Fruit fly (Drosophila melanogaster): ENCODE data around the gene CG32373.

The CG32373 gene

dm6 chr3L:7624561-7624960 lies 25.8 kb upstream of the CG32373 start:
- TF ChIP-seq dsf (GFP tag; optimal IDR thresholded peaks at IDR 0.05; ENCODE audit: borderline replicate concordance), result no peak
- TF ChIP-seq sv (GFP tag; optimal IDR thresholded peaks at IDR 0.05), result no peak
- TF ChIP-seq Myc (optimal IDR thresholded peaks at IDR 0.05), result no peak
- TF ChIP-seq Dfd (GFP tag; optimal IDR thresholded peaks at IDR 0.05), result peak; percentile 91
- no peak for TF ChIP-seq Sp1 (GFP tag; optimal IDR thresholded peaks at IDR 0.05)
- TF ChIP-seq Hr83 (GFP tag; optimal IDR thresholded peaks at IDR 0.05; ENCODE audit: poor library complexity, severe bottlenecking), result no peak
- no peak for TF ChIP-seq N (GFP tag; optimal IDR thresholded peaks at IDR 0.05)

DNA sequence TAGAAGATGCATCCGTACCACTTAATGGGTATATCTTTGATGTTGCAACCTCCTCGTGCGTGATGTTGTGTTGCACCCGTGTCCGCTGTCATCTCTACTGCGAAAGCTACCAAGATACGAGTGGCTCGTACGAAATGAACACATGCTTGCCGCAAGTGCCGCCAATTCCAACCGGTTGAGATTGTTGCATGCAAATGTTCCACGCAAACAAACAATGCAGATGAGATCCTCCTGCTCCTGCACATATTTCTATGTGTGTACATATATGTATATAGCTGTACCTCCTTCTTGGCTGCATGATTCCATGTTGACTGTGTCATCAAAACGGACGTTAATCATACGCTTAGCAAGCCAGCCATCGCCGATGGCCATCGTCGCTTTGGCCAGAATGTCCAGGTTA lies 20.3 kb upstream of the CG32373 start:
- no peak for TF ChIP-seq usp (GFP tag; optimal IDR thresholded peaks at IDR 0.05)
- TF ChIP-seq foxo (GFP tag; optimal IDR thresholded peaks at IDR 0.05), result no peak
- TF ChIP-seq Rel (GFP tag; optimal IDR thresholded peaks at IDR 0.05), result no peak
- TF ChIP-seq Rel (tag; optimal IDR thresholded peaks at IDR 0.05), result no peak

dm6 chr3L:7632540-7633263 lies 17.6 kb upstream of the CG32373 start:
- TF ChIP-seq Sp1 (GFP tag; optimal IDR thresholded peaks at IDR 0.05), result no peak

- TF ChIP-seq Jra (GFP tag; optimal IDR thresholded peaks at IDR 0.05) (no peak), brk (GFP tag; optimal IDR thresholded peaks at IDR 0.05) (no peak)
Measured at dm6 chr3L:7633619-7634018, 16.7 kb upstream of the CG32373 start.

dm6 chr3L:7634743-7635469 lies 15.4 kb upstream of the CG32373 start:
- TF ChIP-seq lola (GFP tag; optimal IDR thresholded peaks at IDR 0.05), result no peak

DNA sequence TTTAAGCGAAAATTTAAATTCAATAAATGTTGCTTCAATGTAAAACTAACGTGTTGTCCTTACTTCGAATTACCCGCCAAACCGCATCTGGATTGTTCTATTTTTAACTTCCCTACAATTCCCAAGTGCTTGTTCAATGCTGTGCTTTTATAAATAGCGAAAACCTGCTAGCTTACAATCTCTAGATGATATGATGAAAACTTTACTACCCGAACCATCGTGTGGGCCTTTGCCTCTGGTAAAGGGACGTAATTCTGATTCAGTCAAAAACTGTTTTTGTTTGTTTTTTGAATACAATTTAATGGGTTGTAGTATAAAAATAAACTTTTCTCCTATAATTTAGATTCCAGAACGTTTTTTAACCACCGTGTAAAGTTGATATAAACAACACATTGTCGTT lies 10.8 kb upstream of the CG32373 start:
- TF ChIP-seq Hr83 (GFP tag; optimal IDR thresholded peaks at IDR 0.05; ENCODE audit: poor library complexity, severe bottlenecking) (no peak), Dif (GFP tag; optimal IDR thresholded peaks at IDR 0.05; ENCODE audit: partially characterized antibody) (peak; percentile 17)

dm6 chr3L:7640297-7640696 lies 10.1 kb upstream of the CG32373 start, which contains the start of gene Urm1:
Gene Urm1, minus strand, starts transcription at chr3L:7640446.
- TF ChIP-seq Hr78 (GFP tag; optimal IDR thresholded peaks at IDR 0.05) (no peak), CrebA (GFP tag; optimal IDR thresholded peaks at IDR 0.05; ENCODE audit: borderline replicate concordance) (no peak), Sp1 (GFP tag; optimal IDR thresholded peaks at IDR 0.05) (no peak), GATAd (GFP tag; optimal IDR thresholded peaks at IDR 0.05) (no peak), usp (GFP tag; optimal IDR thresholded peaks at IDR 0.05) (no peak), sv (GFP tag; optimal IDR thresholded peaks at IDR 0.05) (no peak)

DNA sequence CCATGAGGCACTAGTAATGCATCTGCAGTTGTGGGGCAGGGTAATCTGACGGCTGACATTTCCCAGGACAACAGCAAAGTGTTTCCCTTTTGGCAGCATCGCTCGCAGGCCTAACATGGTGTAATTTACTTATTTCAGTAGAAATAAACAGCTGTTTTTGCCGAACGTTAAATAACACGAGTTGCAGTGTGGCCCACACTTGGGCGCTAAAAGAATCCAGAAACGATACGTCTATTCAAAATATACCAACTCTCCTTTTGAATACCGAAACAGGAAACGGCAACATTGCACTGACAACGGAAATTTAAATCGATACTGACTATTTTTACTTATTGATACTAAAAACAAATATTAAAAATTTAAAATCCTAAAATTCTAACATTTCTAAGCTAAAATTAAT lies 8.9 kb upstream of the CG32373 start, which contains the start of gene CG7506:
TSS of gene CG7506 (minus strand) at position 182 of the 400 bp plus-strand sequence.
- TF ChIP-seq Myc (optimal IDR thresholded peaks at IDR 0.05) (no peak), CG9705 (GFP tag; optimal IDR thresholded peaks at IDR 0.05) (peak; percentile 16), Mio (GFP tag; optimal IDR thresholded peaks at IDR 0.05) (no peak), Rel (GFP tag; optimal IDR thresholded peaks at IDR 0.05) (no peak), Rel (tag; optimal IDR thresholded peaks at IDR 0.05) (peak; percentile 7), dl (GFP tag; optimal IDR thresholded peaks at IDR 0.05; ENCODE audit: insufficient read depth in 1 of 2, partially characterized antibody in 2 of 2) (no peak), dmrt93B (GFP tag; optimal IDR thresholded peaks at IDR 0.05) (peak; percentile 35), dsf (GFP tag; optimal IDR thresholded peaks at IDR 0.05; ENCODE audit: borderline replicate concordance) (no peak), HLH106 (tag; optimal IDR thresholded peaks at IDR 0.05) (peak; percentile 20), rgr (GFP tag; optimal IDR thresholded peaks at IDR 0.05) (peak; percentile 21)

Measured in whole organism, wandering third instar larva.